Worm (Caenorhabditis elegans) whole organism, late embryonic: Measurements from ENCODE around the gene chil-26.

Experiments used
- Y22D7AL.16 ChIP-seq: sonication (generic microtip); optimal IDR thresholded peaks from 2 replicates; lab custom pipeline; 2016; ENCODE audit warnings: missing genetic modification characterization, missing compliant biosample characterization
- lin-11 ChIP-seq: fragments of 200-800 bp; sonication (Bioruptor generic); optimal IDR thresholded peaks from 2 replicates; lab custom pipeline; 2018; ENCODE audit warnings: mild to moderate bottlenecking, missing genetic modification characterization, missing compliant biosample characterization
- madf-2 ChIP-seq: sonication (generic microtip); optimal IDR thresholded peaks from 2 replicates; lab custom pipeline; 2017; ENCODE audit warnings: missing genetic modification characterization, missing compliant biosample characterization
- pat-9 ChIP-seq: fragments of 200-800 bp; sonication (Bioruptor generic); optimal IDR thresholded peaks from 2 replicates; lab custom pipeline; 2018; ENCODE audit warnings: mild to moderate bottlenecking, missing genetic modification characterization, moderate library complexity, missing compliant biosample characterization
- zip-5 ChIP-seq: sonication (generic microtip); optimal IDR thresholded peaks from 2 replicates; lab custom pipeline; 2016; ENCODE audit warnings: missing genetic modification characterization, missing compliant biosample characterization

DNA sequence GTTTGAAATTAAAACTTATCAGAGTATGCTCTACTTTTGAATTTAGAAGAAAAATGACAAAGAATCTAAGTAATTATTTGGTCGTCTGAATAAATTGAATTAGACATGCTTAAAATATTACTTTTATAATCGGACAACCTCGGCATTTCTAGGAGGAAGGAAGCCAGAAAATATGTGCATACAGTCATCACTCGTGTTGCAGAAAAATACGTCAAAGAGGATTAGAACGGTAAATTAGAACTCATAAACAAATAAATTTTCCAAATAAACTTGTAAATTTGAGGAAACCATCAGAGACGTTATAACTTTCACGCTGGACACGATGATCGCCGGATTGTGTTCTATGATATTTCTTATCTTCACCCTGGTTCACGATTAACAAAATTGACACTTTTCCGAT is 20.6 kb upstream of the chil-26 start, which contains the start of gene chil-19:
- TF ChIP-seq pat-9 (tag; lab: Kevin White, UChicago), result no peak
- TF ChIP-seq madf-2 (tag; lab: Kevin White, UChicago), result no peak
- TF ChIP-seq Y22D7AL.16 (tag; lab: Kevin White, UChicago), result no peak
- TF ChIP-seq lin-11 (tag; lab: Kevin White, UChicago), result no peak
- no peak for TF ChIP-seq zip-5 (tag; lab: Kevin White, UChicago)
